Worm (Caenorhabditis elegans) whole organism, L4/young adult: Measurements from ENCODE around the gene clec-180.
A peak's percentile ranks its signal among the peaks of the same experiment; 100 is the strongest.

ENCODE experiments used
- dao-5 ChIP-seq: sonication (generic microtip); optimal IDR thresholded peaks from 2 replicates; lab custom pipeline; 2016; ENCODE audit warnings: missing genotype, missing genetic modification characterization, moderate library complexity, missing compliant biosample characterization
- him-1 ChIP-seq: sonication (generic microtip); optimal IDR thresholded peaks from 2 replicates; lab custom pipeline; 2016; ENCODE audit warnings: missing genotype, missing genetic modification reagents, missing genetic modification characterization, missing compliant biosample characterization

DNA sequence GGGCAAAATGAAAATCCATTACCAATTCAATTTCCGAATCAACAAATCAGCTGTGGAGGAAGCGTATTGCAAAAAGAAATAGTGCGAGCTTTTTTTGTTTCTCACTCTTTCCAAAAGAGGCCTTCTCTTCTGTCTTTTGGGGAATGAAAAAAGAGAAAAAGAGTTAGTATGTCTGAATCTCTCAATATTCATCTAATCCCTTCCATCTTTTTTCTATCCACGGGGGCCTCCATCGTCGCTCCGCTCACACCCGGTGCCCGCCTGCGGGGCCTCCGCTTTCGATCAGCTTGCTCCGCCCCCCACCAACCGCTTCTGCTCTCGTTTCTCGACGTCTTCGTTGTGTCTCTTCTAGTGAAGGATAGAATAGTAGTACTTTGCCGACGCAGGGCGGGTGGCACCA lies 50.6 kb downstream of the clec-180 start:
- TF ChIP-seq dao-5 (tag; lab: Kevin White, UChicago) = no peak
- TF ChIP-seq him-1 = peak; percentile 65
